Worm (Caenorhabditis elegans) whole organism, late embryonic: Measurements from ENCODE around the gene sago-1.

ENCODE experiments used
- ama-1 ChIP-seq: fragments of 150-350 bp; optimal IDR thresholded peaks from 2 replicates; lab custom pipeline; 2014
- ceh-2 ChIP-seq: sonication (generic microtip); optimal IDR thresholded peaks from 2 replicates; lab custom pipeline; 2016; ENCODE audit warnings: missing genotype, missing genetic modification characterization, missing compliant biosample characterization
- eyg-1 ChIP-seq: sonication (generic microtip); optimal IDR thresholded peaks from 2 replicates; lab custom pipeline; 2016; ENCODE audit warnings: missing genotype, missing genetic modification characterization, missing compliant biosample characterization
- pha-4 ChIP-seq: fragments of 150-350 bp; optimal IDR thresholded peaks from 2 replicates; lab custom pipeline; 2018; ENCODE audit warnings: missing biosample characterization, missing genetic modification reagents, missing genetic modification characterization
- tbx-2 ChIP-seq: sonication (generic microtip); optimal IDR thresholded peaks from 2 replicates; lab custom pipeline; 2016; ENCODE audit warnings: missing genetic modification characterization, missing compliant biosample characterization

DNA sequence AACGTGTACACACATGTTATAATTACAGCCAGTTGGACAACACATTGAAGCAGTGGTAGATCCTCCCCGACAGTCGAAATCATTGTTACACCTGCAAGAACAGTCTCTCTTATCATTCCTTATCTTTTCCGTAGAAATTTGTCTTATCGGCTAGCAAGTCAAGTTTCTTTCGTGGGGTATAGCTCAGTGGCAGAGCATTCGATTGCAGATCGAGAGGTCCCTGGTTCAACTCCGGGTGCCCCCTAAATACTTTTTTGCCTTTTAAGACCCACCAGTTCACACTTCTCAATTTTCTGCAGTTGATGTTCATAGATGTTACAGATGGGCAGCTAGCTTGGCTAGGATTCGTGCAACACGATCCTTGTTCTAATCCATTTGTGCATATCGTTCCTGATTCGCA lies 31.7 kb downstream of the sago-1 start:
- TF ChIP-seq ama-1 (lab: Kevin White, UChicago) (no peak), pha-4 (tag; lab: Kevin White, UChicago) (no peak), ceh-2 (no peak), eyg-1 (no peak), tbx-2 (no peak)
